Worm (Caenorhabditis elegans): ENCODE data around the gene F35C8.5.

F35C8.5 gene

DNA sequence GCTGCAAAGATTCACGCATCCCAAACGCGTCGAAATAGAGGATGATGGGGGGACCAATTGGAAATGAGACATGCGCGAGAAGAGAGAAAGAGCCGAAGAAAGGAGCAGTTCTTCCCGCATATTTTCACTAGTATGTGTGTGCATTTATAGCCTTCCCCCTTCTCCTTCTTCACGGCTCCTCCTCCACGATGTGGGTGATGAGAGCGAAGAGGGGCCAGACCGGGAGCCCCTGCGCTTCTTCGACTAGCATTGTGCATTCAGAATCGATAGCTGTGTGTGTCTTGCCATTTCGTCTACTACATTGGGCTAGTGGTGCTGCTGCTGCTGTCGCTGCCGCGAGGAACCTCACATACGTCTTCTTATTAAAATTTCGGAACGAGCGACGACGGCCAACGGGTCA lies 2.6 kb downstream of the F35C8.5 start, which contains the start of gene jkk-1:
Gene jkk-1 (plus strand): TSS at position 249 of the 400 bp plus-strand sequence.
- TF ChIP-seq alr-1 (tag; optimal IDR thresholded peaks at IDR 0.05) (no peak), nhr-25 (tag; optimal IDR thresholded peaks at IDR 0.05) (no peak), mab-5 (tag; optimal IDR thresholded peaks at IDR 0.05) (peak; percentile 32), gmeb-1 (tag; optimal IDR thresholded peaks at IDR 0.05) (no peak), sma-3 (GFP tag; optimal IDR thresholded peaks at IDR 0.05) (no peak), nhr-21 (tag; optimal IDR thresholded peaks at IDR 0.05) (no peak), ceh-82 (tag; optimal IDR thresholded peaks at IDR 0.05) (no peak), nhr-11 (tag; optimal IDR thresholded peaks at IDR 0.05) (no peak), sma-9 (GFP tag; optimal IDR thresholded peaks at IDR 0.05) (peak; percentile 31), sma-9 (tag; optimal IDR thresholded peaks at IDR 0.05) (no peak), elt-3 (tag; optimal IDR thresholded peaks at IDR 0.05) (no peak), nhr-12 (tag; optimal IDR thresholded peaks at IDR 0.05) (no peak), nhr-237 (tag; optimal IDR thresholded peaks at IDR 0.05) (no peak), crh-2 (tag; optimal IDR thresholded peaks at IDR 0.05) (peak; percentile 53), Y55F3AM.14 (GFP tag; optimal IDR thresholded peaks at IDR 0.05) (peak; percentile 26), lsy-2 (tag; optimal IDR thresholded peaks at IDR 0.05) (peak in 1 of 2 experiments; percentile 33), skn-1 (tag; optimal IDR thresholded peaks at IDR 0.05) (no peak), ZK546.5 (tag; optimal IDR thresholded peaks at IDR 0.05) (no peak), unc-55 (GFP tag; optimal IDR thresholded peaks at IDR 0.05) (peak; percentile 64), nhr-129 (tag; optimal IDR thresholded peaks at IDR 0.05) (peak; percentile 9), mbf-1 (tag; optimal IDR thresholded peaks at IDR 0.05) (no peak), dmd-4 (tag; optimal IDR thresholded peaks at IDR 0.05) (no peak), nhr-77 (tag; optimal IDR thresholded peaks at IDR 0.05) (no peak), nhr-6 (tag; optimal IDR thresholded peaks at IDR 0.05) (no peak), mdl-1 (tag; optimal IDR thresholded peaks at IDR 0.05) (peak in 1 of 2 experiments; percentile 12), ztf-11 (tag; optimal IDR thresholded peaks at IDR 0.05) (no peak), peb-1 (tag; optimal IDR thresholded peaks at IDR 0.05) (no peak), sem-4 (tag; optimal IDR thresholded peaks at IDR 0.05) (no peak), unc-39 (tag; optimal IDR thresholded peaks at IDR 0.05) (no peak), unc-62 (GFP tag; optimal IDR thresholded peaks at IDR 0.05) (no peak), blmp-1 (tag; optimal IDR thresholded peaks at IDR 0.05; ENCODE audit: insufficient read depth) (no peak), elt-1 (tag; optimal IDR thresholded peaks at IDR 0.05) (no peak), snpc-4 (tag; optimal IDR thresholded peaks at IDR 0.05) (no peak), ceh-16 (tag; optimal IDR thresholded peaks at IDR 0.05) (no peak), egl-27 (tag; optimal IDR thresholded peaks at IDR 0.05) (no peak), zag-1 (tag; optimal IDR thresholded peaks at IDR 0.05) (peak; percentile 49), fos-1 (tag; optimal IDR thresholded peaks at IDR 0.05) (no peak), nhr-23 (tag; optimal IDR thresholded peaks at IDR 0.05) (no peak), lin-11 (tag; optimal IDR thresholded peaks at IDR 0.05) (peak; percentile 25), ama-1 (optimal IDR thresholded peaks at IDR 0.05) (no peak), aly-2 (tag; optimal IDR thresholded peaks at IDR 0.05) (no peak), lin-39 (tag; optimal IDR thresholded peaks at IDR 0.05) (no peak), F13H6.1 (tag; optimal IDR thresholded peaks at IDR 0.05) (peak; percentile 45), ztf-4 (tag; optimal IDR thresholded peaks at IDR 0.05) (no peak), lin-13 (GFP tag; optimal IDR thresholded peaks at IDR 0.05) (no peak), ztf-1 (GFP tag; conservative IDR thresholded peaks at IDR 0.05) (no peak), C34F6.9 (tag; optimal IDR thresholded peaks at IDR 0.05) (peak; percentile 40), R02D3.7 (tag; optimal IDR thresholded peaks at IDR 0.05) (no peak), nhr-10 (tag; optimal IDR thresholded peaks at IDR 0.05) (no peak)

All from whole organism, L2 larva.